Worm (Caenorhabditis elegans): ENCODE measurements around the gene F47B10.3.

ce11 chrX:10891890-10892289, at the start of gene F47B10.3:
- TF ChIP-seq ztf-11 (tag; optimal IDR thresholded peaks at IDR 0.05) (no peak), drap-1 (GFP tag; optimal IDR thresholded peaks at IDR 0.05) (no peak), lin-32 (GFP tag; optimal IDR thresholded peaks at IDR 0.05) (no peak), cnd-1 (tag; optimal IDR thresholded peaks at IDR 0.05) (no peak)
